Fruit fly (Drosophila melanogaster) S2 (cell line): Measurements from ENCODE around the gene LanB1.

ENCODE experiments used
- CG8478 ChIP-seq: fragments of >200 bp; optimal IDR thresholded peaks from 2 replicates; lab custom pipeline; 2018
- CTCF ChIP-seq, 2 experiments: fragments of >200 bp; optimal IDR thresholded peaks; 2 replicates each; lab custom pipeline; 2018

- TF ChIP-seq CTCF (optimal IDR thresholded peaks at IDR 0.05; lab: Kevin White, UChicago) (peak; percentile 73 to 76), CG8478 (no peak)
Observed at dm6 chr2L:7808886-7809698, 2.1 kb upstream of the LanB1 start.
